Fruit fly (Drosophila melanogaster) whole organism, embryonic: ENCODE results near the gene CG34179.
A peak's percentile ranks its signal among the peaks of the same experiment; 100 is the strongest.

Experiments
- Aef1 ChIP-seq: fragments of 200-800 bp; sonication (Bioruptor generic); IDR thresholded peaks from 3 replicates; pipeline ENCODE4 v1.3.6; 2022; ENCODE audit warnings: missing biosample characterization, missing genetic modification characterization
- Atf6 ChIP-seq: fragments of 200-800 bp; sonication (Bioruptor generic); IDR thresholded peaks from 2 replicates; pipeline ENCODE4 v1.3.6; 2022; ENCODE audit warnings: missing biosample characterization, missing genetic modification characterization
- Blimp-1 ChIP-seq: fragments of 200-800 bp; sonication (Bioruptor generic); optimal IDR thresholded peaks from 3 replicates; lab custom pipeline; 2018; ENCODE audit warnings: missing biosample characterization, missing genetic modification characterization, mild to moderate bottlenecking, moderate library complexity, missing genetic modification reagents
- CG10267 ChIP-seq: fragments of 200-800 bp; sonication (Bioruptor generic); optimal IDR thresholded peaks from 2 replicates; lab custom pipeline; 2018; ENCODE audit warnings: missing biosample characterization, mild to moderate bottlenecking, missing genetic modification characterization, moderate library complexity
- CG10543 ChIP-seq: fragments of 200-800 bp; sonication (Bioruptor generic); optimal IDR thresholded peaks from 3 replicates; lab custom pipeline; 2017; ENCODE audit warnings: missing biosample characterization, mild to moderate bottlenecking, missing genetic modification characterization, moderate library complexity
- CG11247 ChIP-seq: fragments of 200-800 bp; sonication (Bioruptor generic); IDR thresholded peaks from 2 replicates; pipeline ENCODE4 v1.3.6; 2022; ENCODE audit warnings: missing biosample characterization, missing genetic modification characterization
- CG2116 ChIP-seq: fragments of 200-800 bp; sonication (Bioruptor generic); optimal IDR thresholded peaks from 3 replicates; lab custom pipeline; 2018; ENCODE audit warnings: missing biosample characterization, mild to moderate bottlenecking, missing genetic modification characterization
- CG30403 ChIP-seq: fragments of 200-800 bp; sonication (Bioruptor generic); optimal IDR thresholded peaks from 3 replicates; lab custom pipeline; 2016; ENCODE audit warnings: missing biosample characterization, missing genetic modification characterization
- CG43689 ChIP-seq: fragments of 200-800 bp; sonication (Bioruptor generic); IDR thresholded peaks from 2 replicates; pipeline ENCODE4 v1.3.6; 2022; ENCODE audit warnings: missing biosample characterization, missing genetic modification characterization
- CG6254 ChIP-seq: fragments of 200-800 bp; sonication (Bioruptor generic); optimal IDR thresholded peaks from 3 replicates; lab custom pipeline; 2017; ENCODE audit warnings: mild to moderate bottlenecking, missing biosample characterization, missing genetic modification reagents, missing genetic modification characterization
- CHES-1-like ChIP-seq: fragments of 200-800 bp; sonication (Bioruptor generic); optimal IDR thresholded peaks from 2 replicates; lab custom pipeline; 2016; ENCODE audit warnings: missing biosample characterization, missing genetic modification characterization
- Dip3 ChIP-seq: fragments of 200-800 bp; sonication (Bioruptor generic); optimal IDR thresholded peaks from 3 replicates; lab custom pipeline; 2016; ENCODE audit warnings: missing biosample characterization, missing genetic modification characterization
- Fer2 ChIP-seq: fragments of 200-800 bp; sonication (Bioruptor generic); optimal IDR thresholded peaks from 2 replicates; lab custom pipeline; 2018; ENCODE audit warnings: missing biosample characterization, mild to moderate bottlenecking, missing genetic modification characterization, moderate library complexity
- Gug ChIP-seq: fragments of 200-800 bp; sonication (Bioruptor generic); IDR thresholded peaks from 4 replicates; pipeline ENCODE4 v1.3.6; 2022; ENCODE audit warnings: missing biosample characterization, missing genetic modification characterization
- Hand ChIP-seq: fragments of 200-800 bp; sonication (Bioruptor generic); optimal IDR thresholded peaks from 2 replicates; lab custom pipeline; 2017; ENCODE audit warnings: mild to moderate bottlenecking, missing biosample characterization, missing genetic modification reagents, missing genetic modification characterization
- Hr39 ChIP-seq: fragments of >200 bp; optimal IDR thresholded peaks from 2 replicates; lab custom pipeline; 2017
- Max ChIP-seq: fragments of 200-800 bp; sonication (Bioruptor generic); optimal IDR thresholded peaks from 2 replicates; lab custom pipeline; 2016; ENCODE audit warnings: missing biosample characterization, mild to moderate bottlenecking, missing genetic modification characterization
- Med ChIP-seq: fragments of 200-800 bp; sonication (Bioruptor generic); peaks from one replicate; lab custom pipeline; 2016; ENCODE audit warnings: missing biosample characterization, missing genetic modification characterization, mild to moderate bottlenecking, inconsistent platforms, moderate library complexity
- Meics ChIP-seq: fragments of 200-800 bp; sonication (Bioruptor generic); optimal IDR thresholded peaks from 2 replicates; lab custom pipeline; 2017; ENCODE audit warnings: missing biosample characterization, mild to moderate bottlenecking, missing genetic modification characterization
- NC2α ChIP-seq: fragments of 200-800 bp; sonication (Bioruptor generic); optimal IDR thresholded peaks from 2 replicates; lab custom pipeline; 2016; ENCODE audit warnings: missing biosample characterization, missing genetic modification characterization
- Neu2 ChIP-seq: fragments of 200-800 bp; sonication (Bioruptor generic); optimal IDR thresholded peaks from 3 replicates; lab custom pipeline; 2016; ENCODE audit warnings: missing biosample characterization, missing genetic modification characterization, borderline replicate concordance
- Opbp ChIP-seq: fragments of 200-800 bp; sonication (Bioruptor generic); IDR thresholded peaks from 3 replicates; pipeline ENCODE4 v1.3.6; 2022; ENCODE audit warnings: missing biosample characterization, missing genetic modification characterization; ENCODE audit not compliant: partially characterized antibody
- Six4 ChIP-seq: fragments of 200-800 bp; sonication (Bioruptor generic); optimal IDR thresholded peaks from 2 replicates; lab custom pipeline; 2016; ENCODE audit warnings: missing biosample characterization, missing genetic modification characterization
- TFAM ChIP-seq: fragments of 200-800 bp; sonication (Bioruptor generic); optimal IDR thresholded peaks from 2 replicates; lab custom pipeline; 2017; ENCODE audit warnings: missing biosample characterization, missing genetic modification characterization, inconsistent platforms
- Taf1 ChIP-seq: fragments of 200-800 bp; sonication (Bioruptor generic); IDR thresholded peaks from 2 replicates; pipeline ENCODE4 v1.3.6; 2022; ENCODE audit warnings: missing biosample characterization, missing genetic modification characterization
- Xbp1 ChIP-seq: fragments of 200-800 bp; sonication (Bioruptor generic); optimal IDR thresholded peaks from 3 replicates; lab custom pipeline; 2016; ENCODE audit warnings: missing biosample characterization, mild to moderate bottlenecking, missing genetic modification characterization
- abd-A ChIP-seq: fragments of 200-800 bp; sonication (Bioruptor generic); optimal IDR thresholded peaks from 3 replicates; lab custom pipeline; 2019; ENCODE audit warnings: missing biosample characterization, mild to moderate bottlenecking, missing genetic modification characterization, moderate library complexity
- bsh ChIP-seq, 2 experiments: fragments of 200-800 bp; sonication (Bioruptor generic); optimal IDR thresholded peaks; 2 replicates each; lab custom pipeline; 2017 to 2018; ENCODE audit warnings: mild to moderate bottlenecking in 2 of 2, missing biosample characterization in 2 of 2, missing genetic modification characterization in 2 of 2, moderate library complexity in 1 of 2
- chm ChIP-seq: fragments of 200-800 bp; sonication (Bioruptor generic); IDR thresholded peaks from 2 replicates; pipeline ENCODE4 v1.3.6; 2022; ENCODE audit warnings: missing biosample characterization, missing genetic modification characterization
- chn ChIP-seq: fragments of 200-800 bp; sonication (Bioruptor generic); optimal IDR thresholded peaks from 2 replicates; lab custom pipeline; 2016; ENCODE audit warnings: missing biosample characterization, missing genetic modification characterization
- crp ChIP-seq, 2 experiments: fragments of 200-800 bp; sonication (Bioruptor generic); optimal IDR thresholded peaks; 2 replicates in 1 of 2; 3 replicates in 1 of 2; lab custom pipeline; 2017; ENCODE audit warnings: missing biosample characterization in 2 of 2, missing genetic modification characterization in 2 of 2, mild to moderate bottlenecking in 1 of 2, moderate library complexity in 1 of 2
- danr ChIP-seq: fragments of 200-800 bp; sonication (Bioruptor generic); IDR thresholded peaks from 2 replicates; pipeline ENCODE4 v1.3.6; 2022; ENCODE audit warnings: missing biosample characterization, missing genetic modification characterization
- dmrt11E ChIP-seq: fragments of 200-800 bp; sonication (Bioruptor generic); optimal IDR thresholded peaks from 3 replicates; lab custom pipeline; 2018; ENCODE audit warnings: missing biosample characterization, mild to moderate bottlenecking, missing genetic modification characterization, moderate library complexity
- ewg ChIP-seq: fragments of 200-800 bp; sonication (Bioruptor generic); optimal IDR thresholded peaks from 3 replicates; lab custom pipeline; 2017; ENCODE audit warnings: mild to moderate bottlenecking, missing biosample characterization, missing genetic modification reagents, missing genetic modification characterization
- ftz-f1 ChIP-seq: fragments of 200-800 bp; sonication (Bioruptor generic); optimal IDR thresholded peaks from 2 replicates; lab custom pipeline; 2016; ENCODE audit warnings: missing biosample characterization, missing genetic modification characterization
- gce ChIP-seq: fragments of 200-800 bp; sonication (Bioruptor generic); IDR thresholded peaks from 3 replicates; pipeline ENCODE4 v1.3.6; 2022; ENCODE audit warnings: missing biosample characterization, missing genetic modification characterization
- gsb ChIP-seq: fragments of 200-800 bp; sonication (Bioruptor generic); IDR thresholded peaks from 2 replicates; pipeline ENCODE4 v1.3.6; 2022; ENCODE audit warnings: missing biosample characterization, missing genetic modification characterization
- hbn ChIP-seq: fragments of 200-800 bp; sonication (Bioruptor generic); IDR thresholded peaks from 2 replicates; pipeline ENCODE4 v1.3.6; 2022; ENCODE audit warnings: missing biosample characterization, missing genetic modification characterization; ENCODE audit not compliant: partially characterized antibody
- insv ChIP-seq, 2 experiments: fragments of 200-800 bp; sonication (Bioruptor generic); optimal IDR thresholded peaks; 3 replicates each; lab custom pipeline; 2016 to 2018; ENCODE audit warnings: missing biosample characterization in 2 of 2, missing genetic modification characterization in 2 of 2
- jigr1 ChIP-seq: fragments of 200-800 bp; sonication (Bioruptor generic); IDR thresholded peaks from 3 replicates; pipeline ENCODE4 v1.3.6; 2022; ENCODE audit warnings: missing biosample characterization, missing genetic modification characterization
- ken ChIP-seq: fragments of 200-800 bp; sonication (Bioruptor generic); IDR thresholded peaks from 3 replicates; pipeline ENCODE4 v1.3.6; 2022; ENCODE audit warnings: missing biosample characterization, missing genetic modification characterization
- lov ChIP-seq, 2 experiments: fragments of 200-800 bp in 1 of 2; fragments of >200 bp in 1 of 2; sonication (Bioruptor generic) in 1 of 2; IDR thresholded peaks in 1 of 2; optimal IDR thresholded peaks in 1 of 2; 2 replicates in 1 of 2; 3 replicates in 1 of 2; pipeline versions ENCODE4 v1.3.6 to Lab custom; 2017 to 2022; ENCODE audit warnings: missing biosample characterization in 1 of 2, missing genetic modification characterization in 1 of 2
- p53 ChIP-seq: fragments of 200-800 bp; sonication (Bioruptor generic); optimal IDR thresholded peaks from 2 replicates; lab custom pipeline; 2016; ENCODE audit warnings: missing biosample characterization, missing genetic modification characterization
- pfk ChIP-seq: fragments of 200-800 bp; sonication (Bioruptor generic); optimal IDR thresholded peaks from 2 replicates; lab custom pipeline; 2018; ENCODE audit warnings: missing biosample characterization, mild to moderate bottlenecking, missing genetic modification characterization, moderate library complexity
- sens ChIP-seq: fragments of 200-800 bp; sonication (Bioruptor generic); peaks from one replicate; lab custom pipeline; 2016; ENCODE audit warnings: missing biosample characterization, missing genetic modification characterization
- slou ChIP-seq: fragments of 200-800 bp; sonication (Bioruptor generic); optimal IDR thresholded peaks from 3 replicates; lab custom pipeline; 2016; ENCODE audit warnings: missing biosample characterization, missing genetic modification characterization
- tap ChIP-seq: fragments of 200-800 bp; optimal IDR thresholded peaks from 3 replicates; lab custom pipeline; 2019; ENCODE audit warnings: missing biosample characterization, mild to moderate bottlenecking, missing genetic modification characterization, moderate library complexity
- wdn ChIP-seq: fragments of 200-800 bp; sonication (Bioruptor generic); IDR thresholded peaks from 2 replicates; pipeline ENCODE4 v1.3.6; 2022; ENCODE audit warnings: missing biosample characterization, missing genetic modification characterization
- zf30C ChIP-seq: fragments of 200-800 bp; sonication (Bioruptor generic); optimal IDR thresholded peaks from 3 replicates; lab custom pipeline; 2018; ENCODE audit warnings: missing biosample characterization, mild to moderate bottlenecking, missing genetic modification characterization
- zfh2 ChIP-seq: fragments of 200-800 bp; sonication (Bioruptor generic); optimal IDR thresholded peaks from 2 replicates; lab custom pipeline; 2016; ENCODE audit warnings: missing biosample characterization, missing genetic modification characterization

The CG34179 gene

dm6 chr2L:6065823-6066222 lies 17.3 kb upstream of the CG34179 start, which contains the start of the genes Fbw5 and CG9147 (continued):
- TF ChIP-seq Opbp (GFP tag; lab: Robert Waterston, UW) (peak; percentile 57; the same call in 2 of the 3 replicates), CG2116 (GFP tag; lab: Kevin White, UChicago) (peak; percentile 96), pfk (GFP tag; lab: Kevin White, UChicago) (peak; percentile 54), CG10543 (GFP tag; lab: Kevin White, UChicago) (peak; percentile 93), Hr39 (no peak), Meics (GFP tag; lab: Kevin White, UChicago) (peak; percentile 99), Med (GFP tag; lab: Kevin White, UChicago) (peak; percentile 100), wdn (GFP tag; lab: Robert Waterston, UW) (peak; percentile 99), ftz-f1 (GFP tag; lab: Kevin White, UChicago) (peak; percentile 96), ken (GFP tag; lab: Robert Waterston, UW) (peak; percentile 100), Max (GFP tag; lab: Kevin White, UChicago) (peak; percentile 100), zf30C (GFP tag; lab: Kevin White, UChicago) (no peak), slou (GFP tag; lab: Kevin White, UChicago) (peak; percentile 99), p53 (GFP tag; lab: Kevin White, UChicago) (peak; percentile 97), Dip3 (GFP tag; lab: Kevin White, UChicago) (peak; percentile 99), Fer2 (tag; lab: Kevin White, UChicago) (peak; percentile 97), jigr1 (peak; percentile 99), Blimp-1 (GFP tag; lab: Kevin White, UChicago) (peak; percentile 99), Atf6 (GFP tag; lab: Robert Waterston, UW) (peak; percentile 100), dmrt11E (tag; lab: Kevin White, UChicago) (peak; percentile 100), crp (GFP tag; optimal IDR thresholded peaks at IDR 0.05; lab: Kevin White, UChicago) (peak; percentile 83 to 91), CHES-1-like (GFP tag; lab: Kevin White, UChicago) (peak; percentile 99), tap (tag; lab: Kevin White, UChicago) (peak; percentile 99), CG10267 (tag; lab: Kevin White, UChicago) (peak; percentile 98), chm (GFP tag; lab: Robert Waterston, UW) (peak; percentile 100), Taf1 (GFP tag; lab: Robert Waterston, UW) (peak; percentile 99), Six4 (GFP tag; lab: Kevin White, UChicago) (peak; percentile 99), sens (GFP tag; lab: Kevin White, UChicago) (peak; percentile 100), hbn (0 out of 2 replicates have a peak, but pooled peaks have one; percentile 51), Xbp1 (peak; percentile 100), TFAM (GFP tag; lab: Kevin White, UChicago) (peak; percentile 93), danr (GFP tag; lab: Robert Waterston, UW) (peak; percentile 99), Neu2 (GFP tag; lab: Kevin White, UChicago) (peak; percentile 98), Gug (GFP tag; lab: Robert Waterston, UW) (peak; percentile 99), Aef1 (GFP tag; lab: Robert Waterston, UW) (peak; percentile 99), gce (GFP tag; lab: Robert Waterston, UW) (peak; percentile 99), abd-A (tag; lab: Kevin White, UChicago) (no peak), lov (optimal IDR thresholded peaks at IDR 0.05; lab: Kevin White, UChicago) (no peak), lov (GFP tag; IDR thresholded peaks at IDR 0.05; lab: Robert Waterston, UW) (peak; percentile 99), CG43689 (GFP tag; lab: Robert Waterston, UW) (peak; percentile 99), insv (GFP tag; optimal IDR thresholded peaks at IDR 0.05; lab: Kevin White, UChicago) (peak; percentile 70), gsb (GFP tag; lab: Robert Waterston, UW) (peak; percentile 99), Hand (GFP tag; lab: Kevin White, UChicago) (peak; percentile 99), chn (peak; percentile 100), bsh (GFP tag; optimal IDR thresholded peaks at IDR 0.05; lab: Kevin White, UChicago) (peak; percentile 99 to 100), CG11247 (GFP tag; lab: Robert Waterston, UW) (peak; percentile 100), ewg (GFP tag; lab: Kevin White, UChicago) (peak; percentile 99), NC2α (GFP tag; lab: Kevin White, UChicago) (peak; percentile 99), zfh2 (GFP tag; lab: Kevin White, UChicago) (peak; percentile 99), CG6254 (peak; percentile 95), CG30403 (GFP tag; lab: Kevin White, UChicago) (peak; percentile 100)
